Worm (Caenorhabditis elegans) whole organism, early embryonic: Measurements from ENCODE around the gene pdf-2.

Source experiments
- B0310.2 ChIP-seq: sonication (generic microtip); optimal IDR thresholded peaks from 2 replicates; lab custom pipeline; 2016; ENCODE audit warnings: mild to moderate bottlenecking, missing genetic modification characterization, missing compliant biosample characterization
- aly-1 ChIP-seq: sonication (generic microtip); optimal IDR thresholded peaks from 2 replicates; lab custom pipeline; 2016; ENCODE audit warnings: missing genetic modification characterization, missing compliant biosample characterization
- ama-1 ChIP-seq: fragments of 150-350 bp; optimal IDR thresholded peaks from 2 replicates; lab custom pipeline; 2014
- ets-7 ChIP-seq: sonication (generic microtip); optimal IDR thresholded peaks from 2 replicates; lab custom pipeline; 2016; ENCODE audit warnings: missing genotype, missing genetic modification characterization, missing compliant biosample characterization
- hmbx-1 ChIP-seq: sonication (generic microtip); optimal IDR thresholded peaks from 2 replicates; lab custom pipeline; 2016; ENCODE audit warnings: mild to moderate bottlenecking, missing genetic modification characterization, missing compliant biosample characterization
- hnd-1 ChIP-seq: sonication (generic microtip); optimal IDR thresholded peaks from 2 replicates; lab custom pipeline; 2016; ENCODE audit warnings: missing genetic modification characterization, missing compliant biosample characterization
- pes-1 ChIP-seq: fragments of 200-800 bp; sonication (Bioruptor generic); IDR thresholded peaks from 2 replicates; pipeline ENCODE4 v1.3.6; 2022; ENCODE audit warnings: missing genetic modification reagents, missing genetic modification characterization, missing compliant biosample characterization
- sea-1 ChIP-seq: fragments of 200-800 bp; sonication (Bioruptor generic); conservative IDR thresholded peaks from 2 replicates; pipeline ENCODE4 v1.3.6; 2022; ENCODE audit warnings: missing genetic modification characterization, missing compliant biosample characterization
- tbx-37 ChIP-seq: fragments of 200-800 bp; sonication (Bioruptor generic); conservative IDR thresholded peaks from 2 replicates; pipeline ENCODE4 v1.3.6; 2022; ENCODE audit warnings: missing genetic modification reagents, missing genetic modification characterization, missing compliant biosample characterization

DNA sequence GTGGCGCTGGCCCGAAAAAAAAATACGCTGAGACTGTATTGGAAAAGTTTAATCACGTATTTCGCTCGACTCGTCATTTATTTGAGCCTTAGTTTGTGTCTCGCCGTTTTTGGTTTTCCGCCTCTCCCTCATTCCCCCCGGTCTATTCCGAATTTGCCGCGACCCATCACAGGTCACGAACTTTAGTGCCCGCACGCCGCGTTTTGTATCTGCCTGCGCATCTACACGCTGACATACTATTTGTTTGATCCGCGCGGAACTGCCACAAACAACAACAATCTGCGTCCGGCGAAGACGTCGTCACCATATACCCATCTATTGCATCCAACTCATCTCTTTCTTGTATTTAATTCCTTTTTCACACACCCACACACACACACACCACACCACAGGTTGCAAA lies 47.0 kb downstream of the pdf-2 start:
- no peak for TF ChIP-seq hnd-1 (tag; lab: Kevin White, UChicago)
- no peak for TF ChIP-seq ets-7 (tag; lab: Kevin White, UChicago)
- TF ChIP-seq ama-1 (lab: Kevin White, UChicago): no peak
- TF ChIP-seq aly-1 (tag; lab: Kevin White, UChicago): no peak
- no peak for TF ChIP-seq B0310.2 (tag; lab: Kevin White, UChicago)
- no peak for TF ChIP-seq hmbx-1 (tag; lab: Kevin White, UChicago)
- TF ChIP-seq pes-1 (GFP tag; lab: Robert Waterston, UW): no peak
- TF ChIP-seq tbx-37 (GFP tag; lab: Robert Waterston, UW): no peak
- TF ChIP-seq sea-1 (GFP tag; lab: Robert Waterston, UW): no peak
